Fruit fly (Drosophila melanogaster): ENCODE measurements around the gene CheA84a.

DNA sequence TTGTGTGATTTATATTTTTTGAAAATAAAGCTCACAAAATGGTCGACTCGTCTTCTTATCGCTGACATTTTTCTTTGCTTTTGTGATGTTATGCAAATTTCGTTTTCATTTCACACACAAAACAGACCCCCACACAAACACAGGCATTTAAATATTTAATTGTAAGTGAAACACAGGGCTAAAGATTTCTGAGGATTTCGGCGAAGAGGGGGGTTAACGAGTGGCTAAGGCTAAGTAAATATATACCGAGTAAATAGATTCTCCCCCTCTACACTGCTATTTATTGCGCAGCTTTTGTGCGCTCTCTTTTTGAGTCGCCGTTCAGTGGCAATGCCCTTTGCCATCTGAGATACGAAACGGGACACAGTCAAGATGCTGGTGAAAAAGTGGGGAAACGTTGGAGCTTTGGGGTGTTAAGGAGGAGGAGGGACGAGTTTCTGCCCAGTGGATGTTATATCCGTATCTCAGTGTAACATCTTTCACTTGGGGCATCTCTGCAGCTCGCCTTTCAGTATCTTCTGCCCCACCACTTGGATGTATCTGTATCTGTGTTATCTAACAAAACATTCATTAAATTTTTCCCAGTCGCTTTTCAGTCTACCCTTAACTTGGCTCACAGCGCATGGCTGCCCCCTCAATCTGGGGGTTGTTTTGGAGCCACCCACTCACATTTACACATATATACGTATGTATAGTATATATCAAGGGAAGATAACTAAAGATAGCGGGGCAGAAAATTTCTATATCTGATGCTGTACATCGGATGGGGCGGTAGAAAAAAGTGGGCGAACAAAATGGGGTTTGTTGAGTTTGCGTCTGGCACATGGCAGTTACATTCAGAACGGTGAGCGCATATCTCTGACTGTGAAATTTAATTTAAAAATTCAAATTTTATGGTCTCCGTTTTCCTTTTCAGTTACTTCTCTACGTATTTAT is 48.6 kb downstream of the CheA84a start:
- TF ChIP-seq kay (GFP tag; ENCODE audit: borderline replicate concordance): no peak
- TF ChIP-seq Mnt (GFP tag; optimal IDR thresholded peaks at IDR 0.05): no peak
- no peak for TF ChIP-seq cic (GFP tag; optimal IDR thresholded peaks at IDR 0.05)
- no peak for TF ChIP-seq CG5204 (GFP tag; optimal IDR thresholded peaks at IDR 0.05)
- TF ChIP-seq ovo (GFP tag; optimal IDR thresholded peaks at IDR 0.05): no peak
- no peak for TF ChIP-seq CG7045 (GFP tag; optimal IDR thresholded peaks at IDR 0.05)
- no peak for TF ChIP-seq CG1620 (GFP tag; optimal IDR thresholded peaks at IDR 0.05)
- TF ChIP-seq bab1 (GFP tag; optimal IDR thresholded peaks at IDR 0.05): no peak
- TF ChIP-seq toe (GFP tag; optimal IDR thresholded peaks at IDR 0.05): no peak
- no peak for TF ChIP-seq Hr96 (GFP tag; optimal IDR thresholded peaks at IDR 0.05)

All from whole organism, adult.